Worm (Caenorhabditis elegans) whole organism, young adult: ENCODE measurements around the gene spr-2.
A peak's percentile ranks its signal among the peaks of the same experiment; 100 is the strongest.

Experiments
- F57A8.1 ChIP-seq: fragments of 200-800 bp; sonication (Bioruptor generic); optimal IDR thresholded peaks from 2 replicates; lab custom pipeline; 2018; ENCODE audit warnings: mild to moderate bottlenecking, missing genetic modification characterization, moderate library complexity, missing compliant biosample characterization
- Y53F4B.3 ChIP-seq: fragments of 200-800 bp; sonication (Bioruptor generic); IDR thresholded peaks from 2 replicates; pipeline ENCODE4 v1.3.6; 2022; ENCODE audit warnings: missing genetic modification reagents, missing genetic modification characterization, missing compliant biosample characterization
- Y56A3A.18 ChIP-seq: fragments of 200-800 bp; sonication (Bioruptor generic); IDR thresholded peaks from 2 replicates; pipeline ENCODE4 v1.3.6; 2022; ENCODE audit warnings: missing genetic modification reagents, missing genetic modification characterization, missing compliant biosample characterization
- akir-1 ChIP-seq: fragments of 200-800 bp; sonication (Bioruptor generic); optimal IDR thresholded peaks from 2 replicates; lab custom pipeline; 2018; ENCODE audit warnings: mild to moderate bottlenecking, missing genetic modification characterization, moderate library complexity, missing compliant biosample characterization
- ama-1 ChIP-seq, 3 experiments: fragments of 150-350 bp in 1 of 3; sonication (generic microtip) in 2 of 3; optimal IDR thresholded peaks; 2 replicates each; lab custom pipeline; 2014 to 2018; ENCODE audit warnings: missing biosample characterization in 2 of 3, missing genetic modification characterization in 2 of 3, missing genetic modification reagents in 2 of 3
- attf-3 ChIP-seq: fragments of 200-800 bp; sonication (Bioruptor generic); conservative IDR thresholded peaks from 2 replicates; pipeline ENCODE4 v1.3.6; 2022; ENCODE audit warnings: missing genetic modification reagents, missing genetic modification characterization, missing compliant biosample characterization
- ceh-58 ChIP-seq: fragments of 200-800 bp; sonication (Bioruptor generic); IDR thresholded peaks from 2 replicates; pipeline ENCODE4 v1.3.6; 2022; ENCODE audit warnings: missing genetic modification characterization, missing compliant biosample characterization
- madf-8 ChIP-seq: fragments of 200-800 bp; sonication (Bioruptor generic); conservative IDR thresholded peaks from 2 replicates; pipeline ENCODE4 v1.3.6; 2022; ENCODE audit warnings: missing genetic modification reagents, missing genetic modification characterization, missing compliant biosample characterization
- nhr-120 ChIP-seq: fragments of 200-800 bp; sonication (Bioruptor generic); IDR thresholded peaks from 2 replicates; pipeline ENCODE4 v1.3.6; 2022; ENCODE audit warnings: missing genetic modification characterization, missing compliant biosample characterization
- nhr-90 ChIP-seq: sonication (generic microtip); optimal IDR thresholded peaks from 2 replicates; lab custom pipeline; 2016; ENCODE audit warnings: missing genotype, mild to moderate bottlenecking, missing genetic modification characterization, missing compliant biosample characterization
- pha-4 ChIP-seq: fragments of 150-350 bp; sonication (generic microtip); optimal IDR thresholded peaks from 2 replicates; lab custom pipeline; 2014; ENCODE audit warnings: missing biosample characterization, missing genetic modification reagents, missing genetic modification characterization

DNA sequence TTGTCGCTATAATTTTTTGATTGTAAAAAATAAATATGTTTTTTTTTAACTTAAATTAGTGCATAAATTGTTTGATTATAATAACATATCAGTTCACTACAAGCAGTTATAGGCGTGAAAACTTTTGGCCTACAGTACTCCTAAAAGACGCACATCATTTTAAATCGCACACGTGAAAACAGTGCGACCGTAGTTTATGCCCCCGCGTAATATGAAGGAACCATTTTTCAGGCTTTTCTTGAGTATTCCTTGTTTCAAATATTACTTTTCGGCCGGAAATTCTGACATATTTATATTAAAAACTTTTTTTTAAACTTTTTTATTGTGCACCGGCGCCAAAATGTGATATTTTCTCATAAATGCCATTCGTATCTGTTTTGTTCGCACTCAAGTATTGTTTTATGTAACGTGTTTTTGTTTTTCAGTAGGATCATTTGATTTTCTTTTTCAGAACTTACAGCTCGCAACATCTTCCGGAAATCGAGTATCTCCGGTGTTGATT lies 2.7 kb upstream of the spr-2 start, which contains the start of gene oma-1:
- TF ChIP-seq akir-1 (GFP tag; lab: Kevin White, UChicago) (no peak), F57A8.1 (GFP tag; lab: Kevin White, UChicago) (no peak), nhr-120 (GFP tag; lab: Robert Waterston, UW) (no peak), ama-1 (optimal IDR thresholded peaks at IDR 0.05; lab: Kevin White, UChicago) (no peak), ama-1 (GFP tag; optimal IDR thresholded peaks at IDR 0.05; lab: Kevin White, UChicago) (no peak), ceh-58 (GFP tag; lab: Robert Waterston, UW) (no peak), madf-8 (GFP tag; lab: Robert Waterston, UW) (peak; percentile 98), pha-4 (tag; lab: Kevin White, UChicago) (no peak), Y56A3A.18 (GFP tag; lab: Robert Waterston, UW) (no peak), attf-3 (GFP tag; lab: Robert Waterston, UW) (peak; percentile 56; the same call in 1 of the 2 replicates), Y53F4B.3 (GFP tag; lab: Robert Waterston, UW) (no peak), nhr-90 (tag; lab: Kevin White, UChicago) (no peak)
